Fruit fly (Drosophila melanogaster) whole organism, prepupa: ENCODE results near the gene CG7320.

Experiments
- CG15336 ChIP-seq: fragments of 200-800 bp; sonication (Bioruptor generic); IDR thresholded peaks from 2 replicates; pipeline ENCODE4 v1.3.6; 2022; ENCODE audit warnings: missing biosample characterization, missing genetic modification characterization
- CG16779 ChIP-seq: fragments of 200-800 bp; sonication (Bioruptor generic); optimal IDR thresholded peaks from 3 replicates; lab custom pipeline; 2017; ENCODE audit warnings: missing biosample characterization, mild to moderate bottlenecking, missing genetic modification characterization
- CG3032 ChIP-seq: fragments of 200-800 bp; optimal IDR thresholded peaks from 2 replicates; lab custom pipeline; 2019; ENCODE audit warnings: missing biosample characterization, mild to moderate bottlenecking, missing genetic modification characterization, moderate library complexity
- CG3919 ChIP-seq: fragments of 200-800 bp; sonication (Bioruptor generic); optimal IDR thresholded peaks from 3 replicates; lab custom pipeline; 2016; ENCODE audit warnings: missing biosample characterization, missing genetic modification characterization
- CG4318 ChIP-seq: fragments of 200-800 bp; sonication (Bioruptor generic); optimal IDR thresholded peaks from 3 replicates; lab custom pipeline; 2017; ENCODE audit warnings: missing biosample characterization, mild to moderate bottlenecking, missing genetic modification characterization
- CG6163 ChIP-seq: fragments of 200-800 bp; sonication (Bioruptor generic); IDR thresholded peaks from 3 replicates; pipeline ENCODE4 v1.3.6; 2022; ENCODE audit warnings: missing biosample characterization, missing genetic modification characterization
- Eip93F ChIP-seq: fragments of 200-800 bp; sonication (Bioruptor generic); optimal IDR thresholded peaks from 2 replicates; lab custom pipeline; 2016; ENCODE audit warnings: missing biosample characterization, mild to moderate bottlenecking, missing genetic modification characterization
- Gug ChIP-seq: fragments of 200-800 bp; sonication (Bioruptor generic); IDR thresholded peaks from 2 replicates; pipeline ENCODE4 v1.3.6; 2022; ENCODE audit warnings: missing biosample characterization, missing genetic modification characterization
- Hr39 ChIP-seq: fragments of 200-800 bp; sonication (Bioruptor generic); optimal IDR thresholded peaks from 2 replicates; lab custom pipeline; 2016; ENCODE audit warnings: missing biosample characterization, missing genetic modification characterization
- Hr4 ChIP-seq: fragments of 200-800 bp; sonication (Bioruptor generic); optimal IDR thresholded peaks from 3 replicates; lab custom pipeline; 2016; ENCODE audit warnings: missing biosample characterization, missing genetic modification characterization
- Lpt ChIP-seq: fragments of 200-800 bp; sonication (Bioruptor generic); optimal IDR thresholded peaks from 3 replicates; lab custom pipeline; 2016; ENCODE audit warnings: missing biosample characterization, missing genetic modification characterization
- OdsH ChIP-seq: fragments of 200-800 bp; sonication (Bioruptor generic); optimal IDR thresholded peaks from 3 replicates; lab custom pipeline; 2016; ENCODE audit warnings: missing biosample characterization, missing genetic modification characterization

DNA sequence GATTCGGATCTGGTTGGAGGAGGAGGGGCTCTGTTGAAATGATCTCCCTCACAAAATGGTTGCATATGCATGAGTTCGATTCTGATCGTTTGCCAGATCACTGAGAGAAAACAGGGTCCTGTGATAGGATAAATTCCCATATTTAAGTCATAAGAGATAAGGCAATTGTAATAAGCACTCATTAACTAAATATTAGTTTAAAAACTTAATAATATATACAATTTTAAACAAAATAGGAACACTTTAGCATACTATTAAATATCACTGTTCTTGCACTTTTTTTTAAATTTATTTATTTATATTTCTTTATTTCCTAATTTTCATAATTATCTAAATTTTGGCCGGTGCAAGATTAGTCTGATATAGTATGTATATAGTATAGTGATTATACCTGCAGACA, 18.1 kb downstream of the CG7320 start:
- TF ChIP-seq Lpt (GFP tag; lab: Kevin White, UChicago), result no peak
- TF ChIP-seq CG4318 (GFP tag; lab: Kevin White, UChicago), result no peak
- TF ChIP-seq CG3919, result no peak
- no peak for TF ChIP-seq Eip93F (GFP tag; lab: Kevin White, UChicago)
- TF ChIP-seq OdsH, result peak; percentile 39
- TF ChIP-seq CG15336 (GFP tag; lab: Robert Waterston, UW), result no peak
- TF ChIP-seq Hr39, result no peak
- TF ChIP-seq CG16779 (tag; lab: Kevin White, UChicago), result no peak
- TF ChIP-seq Gug (GFP tag; lab: Robert Waterston, UW), result no peak
- peak; percentile 19 for TF ChIP-seq CG3032
- no peak for TF ChIP-seq Hr4 (GFP tag; lab: Kevin White, UChicago)
- no peak for TF ChIP-seq CG6163
